Worm (Caenorhabditis elegans) whole organism, L1 larva: Measurements from ENCODE around the gene sax-3.

Experiments used
- F16B12.6 ChIP-seq: fragments of 150-350 bp; optimal IDR thresholded peaks from 2 replicates; lab custom pipeline; 2014; ENCODE audit warnings: missing biosample characterization, missing genetic modification characterization
- aha-1 ChIP-seq: fragments of 150-350 bp; optimal IDR thresholded peaks from 2 replicates; lab custom pipeline; 2014; ENCODE audit warnings: missing biosample characterization, missing genetic modification characterization
- ama-1 ChIP-seq: fragments of 150-350 bp; optimal IDR thresholded peaks from 2 replicates; lab custom pipeline; 2014
- blmp-1 ChIP-seq: fragments of 150-350 bp; optimal IDR thresholded peaks from 2 replicates; lab custom pipeline; 2014; ENCODE audit warnings: missing biosample characterization, missing genetic modification characterization
- lin-13 ChIP-seq: fragments of 150-350 bp; optimal IDR thresholded peaks from 2 replicates; lab custom pipeline; 2014; ENCODE audit warnings: missing biosample characterization, missing genetic modification reagents, missing genetic modification characterization
- lsy-2 ChIP-seq, 2 experiments: fragments of 150-350 bp; optimal IDR thresholded peaks; 2 replicates each; lab custom pipeline; 2014; ENCODE audit warnings: missing biosample characterization in 2 of 2, missing genetic modification characterization in 2 of 2
- nhr-237 ChIP-seq: fragments of 150-350 bp; optimal IDR thresholded peaks from 2 replicates; lab custom pipeline; 2014; ENCODE audit warnings: missing biosample characterization, missing genetic modification characterization
- nhr-71 ChIP-seq: sonication (generic microtip); optimal IDR thresholded peaks from 2 replicates; lab custom pipeline; 2016; ENCODE audit warnings: mild to moderate bottlenecking, missing genetic modification characterization, moderate library complexity, missing compliant biosample characterization
- nhr-76 ChIP-seq: sonication (generic microtip); optimal IDR thresholded peaks from 2 replicates; lab custom pipeline; 2017; ENCODE audit warnings: missing biosample characterization, missing genetic modification characterization
- pag-3 ChIP-seq: sonication (generic microtip); optimal IDR thresholded peaks from 2 replicates; lab custom pipeline; 2017; ENCODE audit warnings: missing genetic modification characterization, mild to moderate bottlenecking, missing compliant biosample characterization, antibody characterized with exemption, borderline replicate concordance; ENCODE audit not compliant: insufficient read depth
- snu-23 ChIP-seq: sonication (generic microtip); optimal IDR thresholded peaks from 2 replicates; lab custom pipeline; 2016; ENCODE audit warnings: missing genetic modification characterization, missing compliant biosample characterization
- sox-4 ChIP-seq: sonication (generic microtip); optimal IDR thresholded peaks from 2 replicates; lab custom pipeline; 2016; ENCODE audit warnings: missing genetic modification characterization, missing compliant biosample characterization
- unc-62 ChIP-seq: fragments of 150-350 bp; optimal IDR thresholded peaks from 2 replicates; lab custom pipeline; 2014; ENCODE audit warnings: missing biosample characterization, missing genetic modification reagents, missing genetic modification characterization

- TF ChIP-seq ama-1 (lab: Kevin White, UChicago) (no peak), lin-13 (GFP tag; lab: Kevin White, UChicago) (no peak), F16B12.6 (tag; lab: Kevin White, UChicago) (no peak), unc-62 (GFP tag; lab: Kevin White, UChicago) (no peak), lsy-2 (tag; optimal IDR thresholded peaks at IDR 0.05; lab: Kevin White, UChicago) (no peak), nhr-71 (no peak), nhr-76 (tag; lab: Kevin White, UChicago) (no peak), sox-4 (tag; lab: Kevin White, UChicago) (no peak), blmp-1 (tag; lab: Kevin White, UChicago) (no peak), pag-3 (tag; lab: Kevin White, UChicago) (no peak), nhr-237 (tag; lab: Kevin White, UChicago) (no peak), snu-23 (no peak), aha-1 (tag; lab: Kevin White, UChicago) (no peak)
These were observed 34.6 kb upstream of the sax-3 start for ce11 chrX:3500357-3500756.
